Worm (Caenorhabditis elegans): ENCODE measurements around the gene fbxb-51.

fbxb-51 gene

ce11 chrII:1567646-1568045, 17.1 kb downstream of the fbxb-51 start, which contains the start of gene K05F6.8:
Gene K05F6.8 (minus strand): TSS chrII:1567746.
- TF ChIP-seq unc-62 (GFP tag; optimal IDR thresholded peaks at IDR 0.05) (no peak), mep-1 (tag; optimal IDR thresholded peaks at IDR 0.05) (no peak), sptf-1 (tag; optimal IDR thresholded peaks at IDR 0.05) (no peak), bed-3 (GFP tag; optimal IDR thresholded peaks at IDR 0.05) (no peak), mls-2 (tag; optimal IDR thresholded peaks at IDR 0.05) (no peak), ham-2 (GFP tag; optimal IDR thresholded peaks at IDR 0.05) (no peak), ztf-11 (tag; optimal IDR thresholded peaks at IDR 0.05) (no peak), unc-120 (tag; optimal IDR thresholded peaks at IDR 0.05; ENCODE audit: poor library complexity, severe bottlenecking) (no peak), nhr-2 (tag; optimal IDR thresholded peaks at IDR 0.05) (no peak), hlh-1 (tag; optimal IDR thresholded peaks at IDR 0.05) (no peak), tbx-8 (GFP tag; optimal IDR thresholded peaks at IDR 0.05) (no peak), lin-32 (GFP tag; optimal IDR thresholded peaks at IDR 0.05) (no peak), blmp-1 (tag; optimal IDR thresholded peaks at IDR 0.05) (no peak), pha-4 (tag; optimal IDR thresholded peaks at IDR 0.05) (no peak), elt-3 (tag; optimal IDR thresholded peaks at IDR 0.05) (no peak)

ce11 chrII:1568214-1568613, 17.7 kb downstream of the fbxb-51 start, which contains the start of gene fbxb-49:
Gene fbxb-49 (plus strand): TSS chrII:1568514.
- no peak for TF ChIP-seq elt-1 (tag; optimal IDR thresholded peaks at IDR 0.05; ENCODE audit: borderline replicate concordance, insufficient read depth)
- TF ChIP-seq cnd-1 (tag; optimal IDR thresholded peaks at IDR 0.05): no peak
- TF ChIP-seq M03D4.4 (tag; optimal IDR thresholded peaks at IDR 0.05): no peak

ce11 chrII:1571032-1571431, 20.5 kb downstream of the fbxb-51 start, which contains the start of gene fbxb-46:
Gene fbxb-46 (minus strand): TSS chrII:1571132.
- TF ChIP-seq nhr-12 (tag; optimal IDR thresholded peaks at IDR 0.05): no peak
- TF ChIP-seq mab-5 (tag; optimal IDR thresholded peaks at IDR 0.05): no peak
- TF ChIP-seq elt-1 (tag; optimal IDR thresholded peaks at IDR 0.05; ENCODE audit: borderline replicate concordance, insufficient read depth): no peak
- no peak for TF ChIP-seq nhr-28 (tag; optimal IDR thresholded peaks at IDR 0.05)
- no peak for TF ChIP-seq elt-3 (tag; optimal IDR thresholded peaks at IDR 0.05)
- TF ChIP-seq lin-13 (tag; optimal IDR thresholded peaks at IDR 0.05): no peak
- TF ChIP-seq zip-8 (tag; optimal IDR thresholded peaks at IDR 0.05): no peak
- no peak for TF ChIP-seq hlh-1 (tag; optimal IDR thresholded peaks at IDR 0.05)
- TF ChIP-seq unc-120 (tag; optimal IDR thresholded peaks at IDR 0.05; ENCODE audit: poor library complexity, severe bottlenecking): no peak
- no peak for TF ChIP-seq sem-2 (GFP tag; optimal IDR thresholded peaks at IDR 0.05)
- TF ChIP-seq M03D4.4 (tag; optimal IDR thresholded peaks at IDR 0.05): no peak
- TF ChIP-seq drap-1 (GFP tag; optimal IDR thresholded peaks at IDR 0.05): no peak
- no peak for TF ChIP-seq tbx-8 (GFP tag; optimal IDR thresholded peaks at IDR 0.05)
- no peak for TF ChIP-seq nhr-237 (tag; optimal IDR thresholded peaks at IDR 0.05)

- TF ChIP-seq drap-1 (GFP tag; optimal IDR thresholded peaks at IDR 0.05): no peak
- no peak for TF ChIP-seq flh-1 (GFP tag; optimal IDR thresholded peaks at IDR 0.05)
- TF ChIP-seq sem-2 (GFP tag; optimal IDR thresholded peaks at IDR 0.05): no peak
- TF ChIP-seq tbx-8 (GFP tag; optimal IDR thresholded peaks at IDR 0.05): no peak
- no peak for TF ChIP-seq nhr-2 (tag; optimal IDR thresholded peaks at IDR 0.05)
- TF ChIP-seq ztf-11 (tag; optimal IDR thresholded peaks at IDR 0.05): no peak
- TF ChIP-seq pha-4 (tag; optimal IDR thresholded peaks at IDR 0.05): no peak
- no peak for TF ChIP-seq lsy-2 (tag; optimal IDR thresholded peaks at IDR 0.05)
- no peak for TF ChIP-seq nhr-237 (tag; optimal IDR thresholded peaks at IDR 0.05)
- no peak for TF ChIP-seq sptf-1 (tag; optimal IDR thresholded peaks at IDR 0.05)
- TF ChIP-seq nhr-28 (tag; optimal IDR thresholded peaks at IDR 0.05): no peak
- no peak for TF ChIP-seq ceh-43 (GFP tag; optimal IDR thresholded peaks at IDR 0.05)
Observed at ce11 chrII:1576030-1576429, 25.5 kb downstream of the fbxb-51 start, which contains the start of gene K05F6.10. Gene K05F6.10 (minus strand): TSS chrII:1576130.

- TF ChIP-seq cnd-1 (tag; optimal IDR thresholded peaks at IDR 0.05) (no peak), sptf-1 (tag; optimal IDR thresholded peaks at IDR 0.05) (no peak), flh-1 (GFP tag; optimal IDR thresholded peaks at IDR 0.05) (no peak), sem-2 (GFP tag; optimal IDR thresholded peaks at IDR 0.05) (no peak), unc-62 (GFP tag; optimal IDR thresholded peaks at IDR 0.05) (no peak), zip-8 (tag; optimal IDR thresholded peaks at IDR 0.05) (no peak)
Observed at ce11 chrII:1576772-1577171, 26.3 kb downstream of the fbxb-51 start.

ce11 chrII:1579886-1580285, 29.4 kb downstream of the fbxb-51 start, which contains the start of gene math-38:
Gene math-38 (minus strand): TSS chrII:1579986.
- TF ChIP-seq lsy-2 (tag; optimal IDR thresholded peaks at IDR 0.05) (no peak), ham-2 (GFP tag; optimal IDR thresholded peaks at IDR 0.05) (no peak), sem-2 (GFP tag; optimal IDR thresholded peaks at IDR 0.05) (no peak)
